Fruit fly (Drosophila melanogaster): ENCODE results near the gene Fntb.

Gene Fntb

DNA sequence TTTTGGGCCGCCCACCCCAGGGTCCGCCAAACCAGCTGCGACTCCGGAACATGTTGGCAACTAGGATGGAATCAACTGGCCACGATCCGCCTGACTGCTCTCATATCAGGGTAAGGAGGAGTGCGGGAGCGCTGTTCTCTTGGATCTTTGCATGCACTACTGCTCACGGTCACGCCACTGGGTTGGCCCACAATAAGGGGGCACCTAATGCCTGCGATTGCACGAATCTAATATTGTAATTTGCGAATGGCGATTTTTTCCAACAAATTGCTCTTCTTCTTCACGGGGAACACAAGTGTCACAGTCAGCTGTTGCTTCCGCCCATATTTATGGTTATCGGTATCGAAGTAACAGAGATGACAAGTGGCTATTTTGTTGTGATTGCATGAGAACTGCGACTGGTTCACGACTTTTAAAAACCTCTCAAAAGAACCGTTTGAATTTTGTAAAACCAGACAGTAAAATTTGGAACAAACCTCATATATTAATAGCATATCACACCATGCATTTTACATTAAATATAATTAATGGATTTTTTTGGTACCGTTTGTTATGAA, 8.6 kb downstream of the Fntb start, which contains the start of gene ema (continued):
- no peak for TF ChIP-seq CoRest (tag; optimal IDR thresholded peaks at IDR 0.05)
- no peak for TF ChIP-seq her (GFP tag; optimal IDR thresholded peaks at IDR 0.05)
- TF ChIP-seq emc (GFP tag; optimal IDR thresholded peaks at IDR 0.05) = no peak
- no peak for TF ChIP-seq gfzf (GFP tag; optimal IDR thresholded peaks at IDR 0.05)
- no peak for TF ChIP-seq danr (GFP tag; IDR thresholded peaks at IDR 0.05)
- peak; percentile 39 for TF ChIP-seq CG7987 (GFP tag; optimal IDR thresholded peaks at IDR 0.05)
- TF ChIP-seq CG15073 (GFP tag; optimal IDR thresholded peaks at IDR 0.05) = no peak
- TF ChIP-seq CG15514 (GFP tag; optimal IDR thresholded peaks at IDR 0.05) = peak; percentile 98
- peak; percentile 20; the same call in 1 of the 2 replicates for TF ChIP-seq Adf1 (GFP tag; IDR thresholded peaks at IDR 0.05)
- TF ChIP-seq Hmr (GFP tag; optimal IDR thresholded peaks at IDR 0.05) = no peak
- no peak for TF ChIP-seq CG2875 (GFP tag; optimal IDR thresholded peaks at IDR 0.05)
- TF ChIP-seq CG7963 (GFP tag; IDR thresholded peaks at IDR 0.05; ENCODE audit: partially characterized antibody) = no peak
- no peak for TF ChIP-seq eve (GFP tag; optimal IDR thresholded peaks at IDR 0.05)
- TF ChIP-seq Scr (GFP tag; IDR thresholded peaks at IDR 0.05; ENCODE audit: partially characterized antibody) = peak; percentile 24; the same call in 1 of the 2 replicates
- no peak for TF ChIP-seq otp (GFP tag; IDR thresholded peaks at IDR 0.05)
- TF ChIP-seq Mad (GFP tag; optimal IDR thresholded peaks at IDR 0.05) = no peak
- TF ChIP-seq Gsc (GFP tag; IDR thresholded peaks at IDR 0.05) = no peak
- no peak for TF ChIP-seq MTF-1 (GFP tag; optimal IDR thresholded peaks at IDR 0.05; ENCODE audit: borderline replicate concordance)
- no peak for TF ChIP-seq fu2 (GFP tag; optimal IDR thresholded peaks at IDR 0.05)
- no peak for TF ChIP-seq bab2 (GFP tag; optimal IDR thresholded peaks at IDR 0.05)
- TF ChIP-seq tap (tag; optimal IDR thresholded peaks at IDR 0.05) = no peak
- TF ChIP-seq Sox102F (GFP tag; optimal IDR thresholded peaks at IDR 0.05) = no peak
- peak; percentile 10 for TF ChIP-seq Meics (GFP tag; optimal IDR thresholded peaks at IDR 0.05)
- 0 out of 3 replicates have a peak, but pooled peaks have one; percentile 33 for TF ChIP-seq so (GFP tag; IDR thresholded peaks at IDR 0.05)
- peak; percentile 34 for TF ChIP-seq CG13424 (tag; optimal IDR thresholded peaks at IDR 0.05)
- no peak for TF ChIP-seq CG1529 (GFP tag; optimal IDR thresholded peaks at IDR 0.05)
- TF ChIP-seq Nf-YC (tag; optimal IDR thresholded peaks at IDR 0.05) = peak; percentile 39
- peak; percentile 49; the same call in 1 of the 2 replicates for TF ChIP-seq Rfx (GFP tag; IDR thresholded peaks at IDR 0.05)
- 0 out of 2 replicates have a peak, but pooled peaks have one; percentile 22 for TF ChIP-seq rib (GFP tag; IDR thresholded peaks at IDR 0.05)
- no peak for TF ChIP-seq CG1233 (GFP tag; optimal IDR thresholded peaks at IDR 0.05)
- TF ChIP-seq Rx (GFP tag; IDR thresholded peaks at IDR 0.05) = no peak
- no peak for TF ChIP-seq ind (GFP tag; optimal IDR thresholded peaks at IDR 0.05)
- no peak for TF ChIP-seq org-1 (GFP tag; optimal IDR thresholded peaks at IDR 0.05)
- TF ChIP-seq CG6254 (GFP tag; optimal IDR thresholded peaks at IDR 0.05) = no peak
- TF ChIP-seq dmrt99B (tag; optimal IDR thresholded peaks at IDR 0.05) = no peak
- no peak for TF ChIP-seq CG17912 (GFP tag; optimal IDR thresholded peaks at IDR 0.05)
- TF ChIP-seq CG17186 (GFP tag; optimal IDR thresholded peaks at IDR 0.05) = no peak
- TF ChIP-seq sisA (GFP tag; IDR thresholded peaks at IDR 0.05) = no peak
- no peak for TF ChIP-seq cwo (GFP tag; optimal IDR thresholded peaks at IDR 0.05)
- no peak for TF ChIP-seq CG14050 (GFP tag; IDR thresholded peaks at IDR 0.05)
- TF ChIP-seq Hmx (GFP tag; optimal IDR thresholded peaks at IDR 0.05) = no peak
- peak; percentile 38 for TF ChIP-seq sug (tag; optimal IDR thresholded peaks at IDR 0.05)
- no peak for TF ChIP-seq CG18476 (GFP tag; optimal IDR thresholded peaks at IDR 0.05)
- TF ChIP-seq BtbVII (GFP tag; optimal IDR thresholded peaks at IDR 0.05) = no peak
- peak; percentile 54; the same call in 1 of the 2 replicates for TF ChIP-seq CG32532 (GFP tag; IDR thresholded peaks at IDR 0.05)
- no peak for TF ChIP-seq CG9609 (GFP tag; optimal IDR thresholded peaks at IDR 0.05)
- TF ChIP-seq cas (GFP tag; IDR thresholded peaks at IDR 0.05) = no peak
- no peak for TF ChIP-seq ATbp (GFP tag; optimal IDR thresholded peaks at IDR 0.05)
- no peak for TF ChIP-seq gt (GFP tag; IDR thresholded peaks at IDR 0.05)
- no peak for TF ChIP-seq ERR (GFP tag; optimal IDR thresholded peaks at IDR 0.05)
- TF ChIP-seq CG3407 (GFP tag; optimal IDR thresholded peaks at IDR 0.05) = no peak

All from whole organism, embryonic.